Worm (Caenorhabditis elegans) whole organism, L1 larva: ENCODE data around the gene F13B6.2.

Experiments
- ama-1 ChIP-seq: fragments of 150-350 bp; optimal IDR thresholded peaks from 2 replicates; lab custom pipeline; 2014
- egl-27 ChIP-seq, 2 experiments: fragments of 150-350 bp in 1 of 2; sonication (generic microtip); optimal IDR thresholded peaks; 3 replicates each; lab custom pipeline; 2017 to 2018; ENCODE audit warnings: missing biosample characterization in 2 of 2, missing genetic modification characterization in 2 of 2, missing genetic modification reagents in 2 of 2
- fkh-10 ChIP-seq: sonication (generic microtip); optimal IDR thresholded peaks from 2 replicates; lab custom pipeline; 2017; ENCODE audit warnings: missing biosample characterization, missing genetic modification reagents, missing genetic modification characterization
- lin-15B ChIP-seq: fragments of 150-350 bp; sonication (generic microtip); optimal IDR thresholded peaks from 3 replicates; lab custom pipeline; 2014; ENCODE audit warnings: missing biosample characterization, missing genetic modification characterization
- nhr-12 ChIP-seq: sonication (generic microtip); optimal IDR thresholded peaks from 2 replicates; lab custom pipeline; 2017; ENCODE audit warnings: missing biosample characterization, missing genetic modification characterization
- nhr-90 ChIP-seq: sonication (generic microtip); optimal IDR thresholded peaks from 2 replicates; lab custom pipeline; 2016; ENCODE audit warnings: mild to moderate bottlenecking, missing genetic modification characterization, missing compliant biosample characterization; ENCODE audit not compliant: poor library complexity
- snu-23 ChIP-seq: sonication (generic microtip); optimal IDR thresholded peaks from 2 replicates; lab custom pipeline; 2016; ENCODE audit warnings: missing genetic modification characterization, missing compliant biosample characterization
- sox-4 ChIP-seq: sonication (generic microtip); optimal IDR thresholded peaks from 2 replicates; lab custom pipeline; 2016; ENCODE audit warnings: missing genetic modification characterization, missing compliant biosample characterization

ce11 chrIV:7491464-7491863 is 31.3 kb upstream of the F13B6.2 start, which contains the start of gene F55G1.1:
- TF ChIP-seq lin-15B (tag; lab: Kevin White, UChicago): no peak
- no peak for TF ChIP-seq nhr-90 (tag; lab: Kevin White, UChicago)
- no peak for TF ChIP-seq egl-27 (tag; optimal IDR thresholded peaks at IDR 0.05; lab: Kevin White, UChicago)
- no peak for TF ChIP-seq ama-1 (lab: Kevin White, UChicago)
- no peak for TF ChIP-seq fkh-10 (GFP tag; lab: Kevin White, UChicago)
- no peak for TF ChIP-seq sox-4 (tag; lab: Kevin White, UChicago)
- TF ChIP-seq snu-23 (GFP tag; lab: Kevin White, UChicago): no peak
- no peak for TF ChIP-seq nhr-12
